Fruit fly (Drosophila melanogaster) Kc167 (cell line): ENCODE results near the gene Cpr66Cb.

Experiments used
- Myc ChIP-seq: fragments of >200 bp; optimal IDR thresholded peaks from 2 replicates; lab custom pipeline; 2017; ENCODE audit warnings: missing external identifiers
- Sin3A ChIP-seq: fragments of >200 bp; optimal IDR thresholded peaks from 2 replicates; lab custom pipeline; 2018; ENCODE audit warnings: missing external identifiers
- h ChIP-seq: fragments of >200 bp; optimal IDR thresholded peaks from 3 replicates; lab custom pipeline; 2018; ENCODE audit warnings: missing external identifiers
- insv ChIP-seq: fragments of >200 bp; optimal IDR thresholded peaks from 3 replicates; lab custom pipeline; 2018; ENCODE audit warnings: missing external identifiers
- psq ChIP-seq: fragments of >200 bp; optimal IDR thresholded peaks from 2 replicates; lab custom pipeline; 2017; ENCODE audit warnings: missing external identifiers
- ttk ChIP-seq: sonication (Bioruptor generic); optimal IDR thresholded peaks from 2 replicates; lab custom pipeline; 2017; ENCODE audit warnings: missing external identifiers

DNA sequence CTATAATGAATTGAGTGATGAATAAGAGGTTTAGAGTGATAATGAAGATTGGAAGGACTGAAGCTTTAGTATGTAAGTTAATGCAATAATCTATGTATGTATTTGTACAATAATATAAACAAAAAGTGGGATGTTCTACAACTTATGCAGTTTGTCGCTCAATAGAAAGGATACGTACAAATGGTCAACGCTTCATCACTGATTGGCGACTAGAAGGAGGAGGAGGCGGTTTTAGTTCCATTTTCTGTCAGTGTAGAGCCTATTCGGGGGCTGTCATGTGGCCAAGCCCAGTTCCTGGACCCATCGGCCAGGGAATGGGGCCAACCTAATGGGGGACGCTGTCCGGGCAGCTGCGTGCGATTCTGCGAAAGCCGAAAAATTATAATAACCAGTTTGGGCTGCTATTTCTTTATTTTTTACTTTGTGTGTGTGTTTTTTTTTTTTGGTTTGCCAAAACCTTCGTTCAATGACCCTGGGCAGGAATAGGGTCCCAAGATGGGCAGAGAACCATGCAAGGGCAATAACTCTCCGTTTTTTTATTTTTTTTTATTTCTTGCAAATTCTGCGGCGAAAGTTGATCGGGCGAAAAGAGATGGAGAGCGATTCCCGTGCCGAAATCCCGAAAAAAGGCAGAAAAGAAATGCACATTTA, 32.3 kb downstream of the Cpr66Cb start:
- TF ChIP-seq h (no peak), Myc (lab: Kevin White, UChicago) (no peak), ttk (lab: Kevin White, UChicago) (no peak), insv (no peak), Sin3A (lab: Kevin White, UChicago) (no peak), psq (lab: Kevin White, UChicago) (no peak)
